Worm (Caenorhabditis elegans): ENCODE measurements around the gene C01G6.9.

The C01G6.9 gene

DNA sequence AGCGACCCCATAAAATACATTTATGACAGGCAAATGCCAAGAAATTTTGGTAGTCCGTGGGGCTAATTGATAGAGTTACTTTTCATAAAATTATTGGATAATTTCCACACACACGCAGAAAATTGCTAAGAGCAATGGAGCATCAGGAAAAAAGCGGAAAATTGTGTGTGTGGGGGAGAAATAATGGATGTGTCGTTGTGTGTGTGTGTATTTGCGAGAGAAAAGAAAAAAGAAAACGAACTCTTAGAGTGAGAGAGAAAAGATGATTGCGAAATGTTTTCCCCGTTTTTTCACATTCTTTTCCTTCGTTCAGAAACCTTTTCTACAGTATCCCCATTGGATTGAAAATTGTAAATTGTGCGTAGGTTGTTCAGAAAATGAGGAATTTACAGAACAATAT is 14.0 kb downstream of the C01G6.9 start (continued):
- TF ChIP-seq zip-11 (GFP tag; IDR thresholded peaks at IDR 0.05) (no peak), lin-13 (GFP tag; optimal IDR thresholded peaks at IDR 0.05) (no peak), skn-1 (tag; optimal IDR thresholded peaks at IDR 0.05) (no peak), set-16 (GFP tag; IDR thresholded peaks at IDR 0.05) (no peak), ztf-11 (tag; optimal IDR thresholded peaks at IDR 0.05) (no peak), nhr-48 (tag; optimal IDR thresholded peaks at IDR 0.05) (no peak), ceh-62 (tag; optimal IDR thresholded peaks at IDR 0.05) (no peak), F26F4.8 (GFP tag; conservative IDR thresholded peaks at IDR 0.05) (no peak), nhr-11 (tag; optimal IDR thresholded peaks at IDR 0.05) (no peak)

DNA sequence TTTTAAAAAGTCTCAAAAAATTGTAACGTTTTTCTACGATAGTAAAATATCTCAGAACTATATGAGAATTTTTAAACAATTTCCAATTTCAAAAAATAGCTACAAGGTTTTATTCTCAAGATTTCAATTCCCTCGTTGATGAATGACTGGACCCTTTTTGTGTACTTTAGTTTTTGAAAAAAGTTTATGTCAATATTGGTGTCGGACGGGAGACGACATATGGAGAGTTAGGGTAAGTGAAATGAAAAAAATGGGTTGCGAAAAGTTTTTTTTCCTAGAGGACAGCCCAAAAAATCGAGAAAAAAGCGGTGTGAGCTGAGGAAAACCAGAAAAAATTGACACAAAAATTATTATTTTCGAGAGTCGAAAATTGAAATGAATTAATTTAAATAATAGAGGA is 14.8 kb downstream of the C01G6.9 start:
- TF ChIP-seq tra-1 (GFP tag; IDR thresholded peaks at IDR 0.05) (no peak), unc-130 (GFP tag; optimal IDR thresholded peaks at IDR 0.05) (no peak), skn-1 (tag; optimal IDR thresholded peaks at IDR 0.05) (no peak), nhr-76 (tag; optimal IDR thresholded peaks at IDR 0.05) (no peak), cey-2 (tag; optimal IDR thresholded peaks at IDR 0.05; ENCODE audit: borderline replicate concordance, insufficient read depth) (no peak), Y48G9A.11 (GFP tag; IDR thresholded peaks at IDR 0.05) (no peak), F49E8.2 (tag; optimal IDR thresholded peaks at IDR 0.05; ENCODE audit: borderline replicate concordance) (no peak), tag-97 (GFP tag; IDR thresholded peaks at IDR 0.05) (no peak), lin-1 (GFP tag; IDR thresholded peaks at IDR 0.05) (no peak), dmd-6 (GFP tag; IDR thresholded peaks at IDR 0.05) (no peak)

DNA sequence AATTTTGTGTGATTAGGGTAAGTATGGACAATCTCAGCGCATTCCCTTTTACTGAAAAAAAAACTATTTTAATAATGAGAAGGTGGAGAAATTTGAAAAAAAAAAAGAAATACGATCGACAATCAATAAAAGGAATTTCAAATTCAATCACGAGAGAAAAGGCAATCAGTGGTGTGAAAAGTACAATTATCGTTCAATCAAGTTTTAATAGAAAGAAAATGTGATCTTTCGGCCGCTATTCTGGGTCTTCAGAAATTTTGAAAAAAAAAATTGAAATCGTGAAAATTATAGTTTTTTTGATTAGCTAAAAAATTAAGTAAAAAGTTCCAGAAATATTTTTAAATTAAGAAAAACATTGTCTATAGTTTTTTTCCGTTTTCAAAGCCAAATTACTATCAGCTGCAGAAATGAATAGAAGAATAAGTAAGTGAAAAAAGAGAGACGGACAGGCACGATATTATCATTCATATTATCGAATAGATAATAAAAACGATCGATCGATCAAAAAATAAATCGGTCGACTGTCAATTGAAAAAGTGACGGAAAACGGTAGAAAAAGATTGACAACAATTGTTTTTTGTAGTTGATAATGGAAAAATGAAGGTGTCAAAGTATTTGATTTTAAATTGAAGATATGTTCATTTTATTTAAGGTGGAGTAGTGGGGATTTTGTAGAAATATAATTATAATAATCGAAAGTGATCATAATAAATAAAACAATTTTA is 15.4 kb downstream of the C01G6.9 start, which contains the start of gene gldi-3:
Gene gldi-3, minus strand, starts transcription at position 51 of the 725 bp plus-strand sequence.
- TF ChIP-seq Y5F2A.4 (GFP tag; optimal IDR thresholded peaks at IDR 0.05) (no peak), nhr-111 (GFP tag; optimal IDR thresholded peaks at IDR 0.05) (no peak), nhr-48 (tag; optimal IDR thresholded peaks at IDR 0.05) (peak; percentile 22), arid-1 (GFP tag; conservative IDR thresholded peaks at IDR 0.05) (no peak), unc-62 (GFP tag; optimal IDR thresholded peaks at IDR 0.05 in 1 of 2) (peak in 1 of 2 experiments; percentile 57), unc-62 (tag; optimal IDR thresholded peaks at IDR 0.05) (no peak), hlh-11 (tag; optimal IDR thresholded peaks at IDR 0.05) (peak; percentile 60), mxl-2 (GFP tag; conservative IDR thresholded peaks at IDR 0.05) (no peak), lim-7 (GFP tag; IDR thresholded peaks at IDR 0.05) (no peak), daf-19 (GFP tag; conservative IDR thresholded peaks at IDR 0.05) (no peak), zfp-3 (GFP tag; conservative IDR thresholded peaks at IDR 0.05) (no peak), ama-1 (optimal IDR thresholded peaks at IDR 0.05) (no peak), lin-15B (tag; optimal IDR thresholded peaks at IDR 0.05) (no peak), zip-11 (GFP tag; IDR thresholded peaks at IDR 0.05) (no peak), zag-1 (tag; optimal IDR thresholded peaks at IDR 0.05) (no peak), fkh-10 (GFP tag; optimal IDR thresholded peaks at IDR 0.05) (no peak), lin-39 (tag; optimal IDR thresholded peaks at IDR 0.05) (no peak), lsy-2 (tag; optimal IDR thresholded peaks at IDR 0.05) (no peak), ces-1 (GFP tag; optimal IDR thresholded peaks at IDR 0.05) (no peak), T20F7.1 (GFP tag; optimal IDR thresholded peaks at IDR 0.05) (peak; percentile 40), unc-130 (GFP tag; optimal IDR thresholded peaks at IDR 0.05) (no peak), ztf-11 (tag; optimal IDR thresholded peaks at IDR 0.05) (no peak), lin-38 (GFP tag; IDR thresholded peaks at IDR 0.05) (no peak), cey-2 (tag; optimal IDR thresholded peaks at IDR 0.05; ENCODE audit: borderline replicate concordance, insufficient read depth) (no peak), dpl-1 (GFP tag; optimal IDR thresholded peaks at IDR 0.05) (no peak), vab-7 (GFP tag; IDR thresholded peaks at IDR 0.05) (no peak), set-16 (GFP tag; IDR thresholded peaks at IDR 0.05) (no peak), spr-1 (tag; optimal IDR thresholded peaks at IDR 0.05) (no peak), nhr-28 (tag; optimal IDR thresholded peaks at IDR 0.05) (peak; percentile 87), ceh-62 (tag; optimal IDR thresholded peaks at IDR 0.05) (no peak), ceh-32 (tag; optimal IDR thresholded peaks at IDR 0.05; ENCODE audit: poor library complexity) (no peak), ztf-7 (tag; optimal IDR thresholded peaks at IDR 0.05) (no peak), R02D3.7 (tag; optimal IDR thresholded peaks at IDR 0.05) (no peak), Y75B8A.6 (GFP tag; IDR thresholded peaks at IDR 0.05) (no peak), madf-9 (GFP tag; conservative IDR thresholded peaks at IDR 0.05) (no peak), lir-3 (tag; optimal IDR thresholded peaks at IDR 0.05) (no peak)
